Fruit fly (Drosophila melanogaster) whole organism, embryonic: ENCODE results near the gene ftz-f1.

Experiments used
- Asciz ChIP-seq: fragments of 200-800 bp; sonication (Bioruptor generic); optimal IDR thresholded peaks from 2 replicates; lab custom pipeline; 2017; ENCODE audit warnings: missing biosample characterization, mild to moderate bottlenecking, missing genetic modification characterization, missing genetic modification reagents
- CG10267 ChIP-seq: fragments of 200-800 bp; sonication (Bioruptor generic); optimal IDR thresholded peaks from 2 replicates; lab custom pipeline; 2018; ENCODE audit warnings: missing biosample characterization, mild to moderate bottlenecking, missing genetic modification characterization, moderate library complexity
- CG10274 ChIP-seq: fragments of 200-800 bp; sonication (Bioruptor generic); optimal IDR thresholded peaks from 3 replicates; lab custom pipeline; 2017; ENCODE audit warnings: missing biosample characterization, mild to moderate bottlenecking, missing genetic modification characterization
- CG11695 ChIP-seq: fragments of 200-800 bp; sonication (Bioruptor generic); IDR thresholded peaks from 3 replicates; pipeline ENCODE4 v1.3.6; 2022; ENCODE audit warnings: missing biosample characterization, missing genetic modification characterization
- CG12071 ChIP-seq: fragments of 200-800 bp; sonication (Bioruptor generic); optimal IDR thresholded peaks from 3 replicates; lab custom pipeline; 2018; ENCODE audit warnings: missing biosample characterization, mild to moderate bottlenecking, missing genetic modification characterization
- CG12391 ChIP-seq: fragments of 200-800 bp; sonication (Bioruptor generic); optimal IDR thresholded peaks from 3 replicates; lab custom pipeline; 2018; ENCODE audit warnings: missing biosample characterization, mild to moderate bottlenecking, missing genetic modification characterization, moderate library complexity
- CG13296 ChIP-seq: fragments of 200-800 bp; sonication (Bioruptor generic); optimal IDR thresholded peaks from 3 replicates; lab custom pipeline; 2018; ENCODE audit warnings: missing biosample characterization, mild to moderate bottlenecking, missing genetic modification characterization
- CG14710 ChIP-seq: fragments of 200-800 bp; sonication (Bioruptor generic); optimal IDR thresholded peaks from 3 replicates; lab custom pipeline; 2019; ENCODE audit warnings: missing biosample characterization, mild to moderate bottlenecking, missing genetic modification characterization, moderate library complexity
- CG15696 ChIP-seq: fragments of 200-800 bp; sonication (Bioruptor generic); optimal IDR thresholded peaks from 2 replicates; lab custom pipeline; 2019; ENCODE audit warnings: missing biosample characterization, mild to moderate bottlenecking, missing genetic modification characterization, moderate library complexity
- CG1602 ChIP-seq: fragments of 200-800 bp; sonication (Bioruptor generic); optimal IDR thresholded peaks from 3 replicates; lab custom pipeline; 2016; ENCODE audit warnings: missing biosample characterization, missing genetic modification characterization
- CG1647 ChIP-seq: fragments of 200-800 bp; sonication (Bioruptor generic); optimal IDR thresholded peaks from 3 replicates; lab custom pipeline; 2016; ENCODE audit warnings: missing biosample characterization, missing genetic modification characterization
- CG17186 ChIP-seq: fragments of 200-800 bp; sonication (Bioruptor generic); optimal IDR thresholded peaks from 3 replicates; lab custom pipeline; 2017; ENCODE audit warnings: missing biosample characterization, missing genetic modification reagents, missing genetic modification characterization
- CG2678 ChIP-seq: fragments of 200-800 bp; sonication (Bioruptor generic); optimal IDR thresholded peaks from 3 replicates; lab custom pipeline; 2019; ENCODE audit warnings: missing biosample characterization, mild to moderate bottlenecking, missing genetic modification characterization, moderate library complexity
- CG4360 ChIP-seq: fragments of 200-800 bp; sonication (Bioruptor generic); IDR thresholded peaks from 2 replicates; pipeline ENCODE4 v1.3.6; 2022; ENCODE audit warnings: missing biosample characterization, missing genetic modification characterization
- CG4707 ChIP-seq: fragments of 200-800 bp; sonication (Bioruptor generic); optimal IDR thresholded peaks from 2 replicates; lab custom pipeline; 2018; ENCODE audit warnings: missing biosample characterization, mild to moderate bottlenecking, missing genetic modification characterization, moderate library complexity
- CG6813 ChIP-seq: fragments of 200-800 bp; sonication (Bioruptor generic); optimal IDR thresholded peaks from 2 replicates; lab custom pipeline; 2017; ENCODE audit warnings: missing biosample characterization, missing genetic modification characterization, mild to moderate bottlenecking, moderate library complexity, missing genetic modification reagents
- CG6854 ChIP-seq: fragments of 200-800 bp; sonication (Bioruptor generic); optimal IDR thresholded peaks from 3 replicates; lab custom pipeline; 2017; ENCODE audit warnings: missing biosample characterization, mild to moderate bottlenecking, missing genetic modification characterization
- CG7928 ChIP-seq: fragments of 200-800 bp; sonication (Bioruptor generic); optimal IDR thresholded peaks from 2 replicates; lab custom pipeline; 2017; ENCODE audit warnings: missing biosample characterization, mild to moderate bottlenecking, missing genetic modification characterization
- CG8089 ChIP-seq: fragments of 200-800 bp; sonication (Bioruptor generic); optimal IDR thresholded peaks from 3 replicates; lab custom pipeline; 2016; ENCODE audit warnings: missing biosample characterization, missing genetic modification characterization
- CG9609 ChIP-seq: fragments of 200-800 bp; sonication (Bioruptor generic); optimal IDR thresholded peaks from 3 replicates; lab custom pipeline; 2016; ENCODE audit warnings: missing biosample characterization, missing genetic modification characterization
- CG9797 ChIP-seq: fragments of 200-800 bp; sonication (Bioruptor generic); optimal IDR thresholded peaks from 3 replicates; lab custom pipeline; 2018; ENCODE audit warnings: missing biosample characterization, mild to moderate bottlenecking, missing genetic modification characterization
- D19A ChIP-seq: fragments of 200-800 bp; optimal IDR thresholded peaks from 3 replicates; lab custom pipeline; 2019; ENCODE audit warnings: missing biosample characterization, mild to moderate bottlenecking, missing genetic modification characterization, moderate library complexity
- Fer2 ChIP-seq: fragments of 200-800 bp; sonication (Bioruptor generic); optimal IDR thresholded peaks from 2 replicates; lab custom pipeline; 2018; ENCODE audit warnings: missing biosample characterization, mild to moderate bottlenecking, missing genetic modification characterization, moderate library complexity
- Fer3 ChIP-seq: fragments of 200-800 bp; sonication (Bioruptor generic); optimal IDR thresholded peaks from 2 replicates; lab custom pipeline; 2018; ENCODE audit warnings: missing biosample characterization, mild to moderate bottlenecking, missing genetic modification characterization, moderate library complexity
- Gsc ChIP-seq: fragments of 200-800 bp; sonication (Bioruptor generic); IDR thresholded peaks from 2 replicates; pipeline ENCODE4 v1.3.6; 2022; ENCODE audit warnings: missing biosample characterization, missing genetic modification characterization
- HLH4C ChIP-seq: fragments of 200-800 bp; sonication (Bioruptor generic); IDR thresholded peaks from 3 replicates; pipeline ENCODE4 v1.3.6; 2022; ENCODE audit warnings: missing biosample characterization, missing genetic modification characterization; ENCODE audit not compliant: partially characterized antibody
- Hmr ChIP-seq: fragments of 200-800 bp; sonication (Bioruptor generic); optimal IDR thresholded peaks from 3 replicates; lab custom pipeline; 2017; ENCODE audit warnings: mild to moderate bottlenecking, missing biosample characterization, missing genetic modification reagents, missing genetic modification characterization
- MESR4 ChIP-seq: fragments of 200-800 bp; sonication (Bioruptor generic); optimal IDR thresholded peaks from 2 replicates; lab custom pipeline; 2018; ENCODE audit warnings: missing biosample characterization, mild to moderate bottlenecking, missing genetic modification characterization, moderate library complexity
- NC2α ChIP-seq: fragments of 200-800 bp; sonication (Bioruptor generic); optimal IDR thresholded peaks from 2 replicates; lab custom pipeline; 2016; ENCODE audit warnings: missing biosample characterization, missing genetic modification characterization
- PHDP ChIP-seq: fragments of 200-800 bp; sonication (Bioruptor generic); optimal IDR thresholded peaks from 3 replicates; lab custom pipeline; 2018; ENCODE audit warnings: missing biosample characterization, mild to moderate bottlenecking, missing genetic modification characterization, moderate library complexity
- Scr ChIP-seq: fragments of 200-800 bp; sonication (Bioruptor generic); IDR thresholded peaks from 2 replicates; pipeline ENCODE4 v1.3.6; 2022; ENCODE audit warnings: missing biosample characterization, missing genetic modification characterization; ENCODE audit not compliant: partially characterized antibody
- amos ChIP-seq: fragments of 200-800 bp; sonication (Bioruptor generic); IDR thresholded peaks from 2 replicates; pipeline ENCODE4 v1.3.6; 2022; ENCODE audit warnings: missing biosample characterization, missing genetic modification characterization; ENCODE audit not compliant: partially characterized antibody
- ap ChIP-seq: fragments of 200-800 bp; sonication (Bioruptor generic); IDR thresholded peaks from 2 replicates; pipeline ENCODE4 v1.3.6; 2022; ENCODE audit warnings: missing biosample characterization, missing genetic modification characterization
- bsh ChIP-seq, 2 experiments: fragments of 200-800 bp; sonication (Bioruptor generic); optimal IDR thresholded peaks; 2 replicates each; lab custom pipeline; 2017 to 2018; ENCODE audit warnings: mild to moderate bottlenecking in 2 of 2, missing biosample characterization in 2 of 2, missing genetic modification characterization in 2 of 2, moderate library complexity in 1 of 2
- btn ChIP-seq: fragments of 200-800 bp; sonication (Bioruptor generic); optimal IDR thresholded peaks from 2 replicates; lab custom pipeline; 2016; ENCODE audit warnings: missing biosample characterization, missing genetic modification characterization
- cas ChIP-seq: fragments of 200-800 bp; sonication (Bioruptor generic); IDR thresholded peaks from 2 replicates; pipeline ENCODE4 v1.3.6; 2022; ENCODE audit warnings: missing biosample characterization, missing genetic modification characterization
- dmrt99B ChIP-seq: fragments of 200-800 bp; sonication (Bioruptor generic); optimal IDR thresholded peaks from 2 replicates; lab custom pipeline; 2018; ENCODE audit warnings: missing biosample characterization, mild to moderate bottlenecking, missing genetic modification characterization, moderate library complexity
- grn ChIP-seq: fragments of 200-800 bp; sonication (Bioruptor generic); optimal IDR thresholded peaks from 3 replicates; lab custom pipeline; 2017; ENCODE audit warnings: missing biosample characterization, missing genetic modification characterization
- hkb ChIP-seq, 2 experiments: fragments of 200-800 bp in 1 of 2; fragments of >200 bp in 1 of 2; sonication (Bioruptor generic) in 1 of 2; IDR thresholded peaks in 1 of 2; optimal IDR thresholded peaks in 1 of 2; 2 replicates each; pipeline versions ENCODE4 v1.3.6 to Lab custom; 2017 to 2022; ENCODE audit warnings: missing biosample characterization in 1 of 2, missing genetic modification characterization in 1 of 2
- kah ChIP-seq: fragments of 200-800 bp; sonication (Bioruptor generic); optimal IDR thresholded peaks from 2 replicates; lab custom pipeline; 2018; ENCODE audit warnings: missing biosample characterization, mild to moderate bottlenecking, missing genetic modification characterization
- lilli ChIP-seq: fragments of 200-800 bp; sonication (Bioruptor generic); optimal IDR thresholded peaks from 3 replicates; lab custom pipeline; 2016; ENCODE audit warnings: missing biosample characterization, missing genetic modification characterization
- lola ChIP-seq, 3 experiments: fragments of >200 bp in 2 of 3; fragments of 200-800 bp in 1 of 3; sonication (Bioruptor generic) in 1 of 3; optimal IDR thresholded peaks; 2 replicates each; lab custom pipeline; 2017 to 2019; ENCODE audit warnings: missing biosample characterization in 3 of 3, missing genetic modification characterization in 3 of 3, mild to moderate bottlenecking in 1 of 3, moderate library complexity in 1 of 3
- maf-S ChIP-seq: fragments of 200-800 bp; sonication (Bioruptor generic); optimal IDR thresholded peaks from 2 replicates; lab custom pipeline; 2016; ENCODE audit warnings: missing biosample characterization, missing genetic modification characterization
- nerfin-2 ChIP-seq: fragments of 200-800 bp; sonication (Bioruptor generic); IDR thresholded peaks from 2 replicates; pipeline ENCODE4 v1.3.6; 2022; ENCODE audit warnings: missing biosample characterization, missing genetic modification characterization; ENCODE audit not compliant: partially characterized antibody
- sna ChIP-seq: fragments of 200-800 bp; sonication (Bioruptor generic); IDR thresholded peaks from 2 replicates; pipeline ENCODE4 v1.3.6; 2022; ENCODE audit warnings: missing biosample characterization, missing genetic modification characterization; ENCODE audit not compliant: partially characterized antibody
- sug ChIP-seq: fragments of 200-800 bp; optimal IDR thresholded peaks from 2 replicates; lab custom pipeline; 2019; ENCODE audit warnings: missing biosample characterization, mild to moderate bottlenecking, missing genetic modification characterization, moderate library complexity
- tio ChIP-seq: fragments of 200-800 bp; sonication (Bioruptor generic); optimal IDR thresholded peaks from 2 replicates; lab custom pipeline; 2017; ENCODE audit warnings: missing biosample characterization, missing genetic modification characterization, inconsistent platforms
- yki ChIP-seq: fragments of >200 bp; optimal IDR thresholded peaks from 3 replicates; lab custom pipeline; 2018

Gene ftz-f1

dm6 chr3L:18848436-18848835 is 47.3 kb upstream of the ftz-f1 start (continued):
- peak; percentile 66 for TF ChIP-seq CG4707 (GFP tag; lab: Kevin White, UChicago)
- TF ChIP-seq HLH4C = no peak
- peak; percentile 72 for TF ChIP-seq lilli (GFP tag; lab: Kevin White, UChicago)
- peak; percentile 55 for TF ChIP-seq CG6813 (GFP tag; lab: Kevin White, UChicago)
- peak in 1 of 3 experiments; percentile 23 for TF ChIP-seq lola (GFP tag; optimal IDR thresholded peaks at IDR 0.05; lab: Kevin White, UChicago)
- peak; percentile 38 for TF ChIP-seq Asciz (GFP tag; lab: Kevin White, UChicago)
- no peak for TF ChIP-seq kah (GFP tag; lab: Kevin White, UChicago)
- TF ChIP-seq tio = peak; percentile 33
- peak; percentile 65 for TF ChIP-seq CG6854 (GFP tag; lab: Kevin White, UChicago)
- 0 out of 2 replicates have a peak, but pooled peaks have one; percentile 23 for TF ChIP-seq CG4360
- peak; percentile 60 for TF ChIP-seq CG12391 (tag; lab: Kevin White, UChicago)
- peak; percentile 59 for TF ChIP-seq NC2α (GFP tag; lab: Kevin White, UChicago)
- peak; percentile 61 for TF ChIP-seq CG9609 (GFP tag; lab: Kevin White, UChicago)
- peak; percentile 40 for TF ChIP-seq grn (GFP tag; lab: Kevin White, UChicago)
- peak; percentile 24 for TF ChIP-seq hkb (optimal IDR thresholded peaks at IDR 0.05; lab: Kevin White, UChicago)
- peak; percentile 51; the same call in 1 of the 2 replicates for TF ChIP-seq hkb (GFP tag; IDR thresholded peaks at IDR 0.05; lab: Robert Waterston, UW)

- no peak for TF ChIP-seq Gsc
- TF ChIP-seq CG9797 (GFP tag; lab: Kevin White, UChicago) = no peak
- TF ChIP-seq amos (GFP tag; lab: Robert Waterston, UW) = peak; percentile 19; the same call in 1 of the 2 replicates
- TF ChIP-seq D19A (tag; lab: Kevin White, UChicago) = peak; percentile 2
- TF ChIP-seq cas (GFP tag; lab: Robert Waterston, UW) = no peak
- no peak for TF ChIP-seq CG1602 (GFP tag; lab: Kevin White, UChicago)
- peak; percentile 28 for TF ChIP-seq Hmr (GFP tag; lab: Kevin White, UChicago)
- no peak for TF ChIP-seq Fer3 (tag; lab: Kevin White, UChicago)
- TF ChIP-seq CG7928 (GFP tag; lab: Kevin White, UChicago) = no peak
- peak; percentile 2 for TF ChIP-seq grn (GFP tag; lab: Kevin White, UChicago)
- TF ChIP-seq CG15696 = no peak
- peak; percentile 24 for TF ChIP-seq dmrt99B (tag; lab: Kevin White, UChicago)
- TF ChIP-seq sna (GFP tag; lab: Robert Waterston, UW) = no peak
- TF ChIP-seq CG17186 = no peak
- no peak for TF ChIP-seq maf-S (GFP tag; lab: Kevin White, UChicago)
- no peak for TF ChIP-seq Fer2 (tag; lab: Kevin White, UChicago)
- no peak for TF ChIP-seq ap (GFP tag; lab: Robert Waterston, UW)
- no peak for TF ChIP-seq MESR4 (GFP tag; lab: Kevin White, UChicago)
- no peak for TF ChIP-seq nerfin-2 (GFP tag; lab: Robert Waterston, UW)
- TF ChIP-seq CG12071 (GFP tag; lab: Kevin White, UChicago) = peak; percentile 3
- peak; percentile 29 for TF ChIP-seq CG2678 (tag; lab: Kevin White, UChicago)
- TF ChIP-seq CG1647 (GFP tag; lab: Kevin White, UChicago) = no peak
- no peak for TF ChIP-seq CG13296 (GFP tag; lab: Kevin White, UChicago)
- TF ChIP-seq CG14710 = peak; percentile 25
- no peak for TF ChIP-seq CG11695 (GFP tag; lab: Robert Waterston, UW)
- TF ChIP-seq bsh (GFP tag; optimal IDR thresholded peaks at IDR 0.05; lab: Kevin White, UChicago) = no peak
- TF ChIP-seq sug (tag; lab: Kevin White, UChicago) = peak; percentile 20
- TF ChIP-seq CG10274 (GFP tag; lab: Kevin White, UChicago) = no peak
- peak; percentile 15 for TF ChIP-seq PHDP
- TF ChIP-seq yki = peak; percentile 40
- no peak for TF ChIP-seq CG10267 (tag; lab: Kevin White, UChicago)
- no peak for TF ChIP-seq CG8089 (GFP tag; lab: Kevin White, UChicago)
- no peak for TF ChIP-seq btn (GFP tag; lab: Kevin White, UChicago)
- TF ChIP-seq Scr = peak; percentile 36; the same call in 1 of the 2 replicates
Measured at dm6 chr3L:18846272-18846741, 45.2 kb upstream of the ftz-f1 start.
